Fruit fly (Drosophila melanogaster) whole organism, embryonic: ENCODE results near the gene Sec13.

ENCODE experiments used
- Atf3 ChIP-seq: fragments of 200-800 bp; sonication (Bioruptor generic); optimal IDR thresholded peaks from 3 replicates; lab custom pipeline; 2016; ENCODE audit warnings: missing biosample characterization, missing genetic modification characterization
- Blimp-1 ChIP-seq: fragments of 200-800 bp; sonication (Bioruptor generic); optimal IDR thresholded peaks from 3 replicates; lab custom pipeline; 2018; ENCODE audit warnings: missing biosample characterization, missing genetic modification characterization, mild to moderate bottlenecking, moderate library complexity, missing genetic modification reagents
- CG11723 ChIP-seq: fragments of 200-800 bp; sonication (Bioruptor generic); optimal IDR thresholded peaks from 2 replicates; lab custom pipeline; 2017; ENCODE audit warnings: missing biosample characterization, mild to moderate bottlenecking, missing genetic modification characterization
- CG12769 ChIP-seq: fragments of 200-800 bp; sonication (Bioruptor generic); optimal IDR thresholded peaks from 2 replicates; lab custom pipeline; 2019; ENCODE audit warnings: missing biosample characterization, mild to moderate bottlenecking, missing genetic modification characterization, moderate library complexity
- CG15696 ChIP-seq: fragments of 200-800 bp; sonication (Bioruptor generic); optimal IDR thresholded peaks from 2 replicates; lab custom pipeline; 2019; ENCODE audit warnings: missing biosample characterization, mild to moderate bottlenecking, missing genetic modification characterization, moderate library complexity
- CG17186 ChIP-seq: fragments of 200-800 bp; sonication (Bioruptor generic); optimal IDR thresholded peaks from 3 replicates; lab custom pipeline; 2017; ENCODE audit warnings: missing biosample characterization, missing genetic modification reagents, missing genetic modification characterization
- CG1792 ChIP-seq: fragments of 200-800 bp; sonication (Bioruptor generic); optimal IDR thresholded peaks from 2 replicates; lab custom pipeline; 2016; ENCODE audit warnings: missing biosample characterization, missing genetic modification characterization
- CG2199 ChIP-seq: fragments of 200-800 bp; sonication (Bioruptor generic); IDR thresholded peaks from 3 replicates; pipeline ENCODE4 v1.3.6; 2022; ENCODE audit warnings: missing biosample characterization, missing genetic modification characterization
- CG31441 ChIP-seq: fragments of 200-800 bp; sonication (Bioruptor generic); IDR thresholded peaks from 2 replicates; pipeline ENCODE4 v1.3.6; 2022; ENCODE audit warnings: missing biosample characterization, missing genetic modification characterization
- CG32532 ChIP-seq: fragments of 200-800 bp; sonication (Bioruptor generic); IDR thresholded peaks from 2 replicates; pipeline ENCODE4 v1.3.6; 2022; ENCODE audit warnings: missing biosample characterization, missing genetic modification characterization
- CG34224 ChIP-seq: fragments of 200-800 bp; sonication (Bioruptor generic); IDR thresholded peaks from 3 replicates; pipeline ENCODE4 v1.3.6; 2022; ENCODE audit warnings: missing biosample characterization, missing genetic modification characterization; ENCODE audit not compliant: partially characterized antibody
- CG4328 ChIP-seq: fragments of 200-800 bp; sonication (Bioruptor generic); optimal IDR thresholded peaks from 3 replicates; lab custom pipeline; 2017; ENCODE audit warnings: missing biosample characterization, missing genetic modification reagents, missing genetic modification characterization
- CG4404 ChIP-seq: fragments of 200-800 bp; sonication (Bioruptor generic); IDR thresholded peaks from 2 replicates; pipeline ENCODE4 v1.3.6; 2022; ENCODE audit warnings: missing biosample characterization, missing genetic modification characterization
- CG7745 ChIP-seq: fragments of 200-800 bp; sonication (Bioruptor generic); optimal IDR thresholded peaks from 2 replicates; lab custom pipeline; 2018; ENCODE audit warnings: missing biosample characterization, mild to moderate bottlenecking, missing genetic modification characterization, moderate library complexity
- CG7786 ChIP-seq: fragments of 200-800 bp; sonication (Bioruptor generic); optimal IDR thresholded peaks from 2 replicates; lab custom pipeline; 2016; ENCODE audit warnings: missing biosample characterization, missing genetic modification characterization
- CG8359 ChIP-seq: fragments of 200-800 bp; sonication (Bioruptor generic); optimal IDR thresholded peaks from 2 replicates; lab custom pipeline; 2017; ENCODE audit warnings: missing biosample characterization, mild to moderate bottlenecking, missing genetic modification characterization, borderline replicate concordance
- CG9609 ChIP-seq: fragments of 200-800 bp; sonication (Bioruptor generic); optimal IDR thresholded peaks from 3 replicates; lab custom pipeline; 2016; ENCODE audit warnings: missing biosample characterization, missing genetic modification characterization
- Camta ChIP-seq: fragments of 200-800 bp; sonication (Bioruptor generic); optimal IDR thresholded peaks from 2 replicates; lab custom pipeline; 2016; ENCODE audit warnings: missing biosample characterization, missing genetic modification characterization
- Dad ChIP-seq: fragments of 200-800 bp; sonication (Bioruptor generic); optimal IDR thresholded peaks from 3 replicates; lab custom pipeline; 2016; ENCODE audit warnings: missing biosample characterization, missing genetic modification characterization
- Doc2 ChIP-seq: fragments of 200-800 bp; sonication (Bioruptor generic); IDR thresholded peaks from 2 replicates; pipeline ENCODE4 v1.3.6; 2022; ENCODE audit warnings: missing biosample characterization, missing genetic modification characterization
- Drgx ChIP-seq: fragments of 200-800 bp; sonication (Bioruptor generic); IDR thresholded peaks from 2 replicates; pipeline ENCODE4 v1.3.6; 2022; ENCODE audit warnings: missing biosample characterization, missing genetic modification characterization
- Ets65A ChIP-seq: fragments of 200-800 bp; sonication (Bioruptor generic); peaks from one replicate; lab custom pipeline; 2016; ENCODE audit warnings: missing biosample characterization, missing genetic modification characterization
- Hr39 ChIP-seq: fragments of >200 bp; optimal IDR thresholded peaks from 2 replicates; lab custom pipeline; 2017
- Hr51 ChIP-seq, 2 experiments: fragments of 200-800 bp; sonication (Bioruptor generic); optimal IDR thresholded peaks; 2 replicates in 1 of 2; 3 replicates in 1 of 2; lab custom pipeline; 2016 to 2018; ENCODE audit warnings: missing biosample characterization in 2 of 2, missing genetic modification characterization in 2 of 2, mild to moderate bottlenecking in 1 of 2, moderate library complexity in 1 of 2
- Pdp1 ChIP-seq, 2 experiments: fragments of 200-800 bp; sonication (Bioruptor generic); optimal IDR thresholded peaks; 3 replicates each; lab custom pipeline; 2016; ENCODE audit warnings: missing biosample characterization in 2 of 2, missing genetic modification characterization in 2 of 2, mild to moderate bottlenecking in 1 of 2, moderate library complexity in 1 of 2
- Ravus ChIP-seq: fragments of 200-800 bp; sonication (Bioruptor generic); IDR thresholded peaks from 2 replicates; pipeline ENCODE4 v1.3.6; 2022; ENCODE audit warnings: missing biosample characterization, missing genetic modification characterization
- Stat92E ChIP-seq, 3 experiments: fragments of >200 bp in 2 of 3; fragments of 200-800 bp in 1 of 3; sonication (Bioruptor generic) in 1 of 3; optimal IDR thresholded peaks; 2 replicates each; lab custom pipeline; 2017 to 2019; ENCODE audit warnings: missing biosample characterization in 3 of 3, missing genetic modification characterization in 3 of 3, mild to moderate bottlenecking in 1 of 3, moderate library complexity in 1 of 3
- Trl ChIP-seq, 3 experiments: fragments of >200 bp in 2 of 3; fragments of 200-800 bp in 1 of 3; sonication (Bioruptor generic) in 1 of 3; optimal IDR thresholded peaks; 2 replicates in 1 of 3; 3 replicates in 2 of 3; lab custom pipeline; 2016 to 2017; ENCODE audit warnings: missing biosample characterization in 1 of 3, missing genetic modification characterization in 1 of 3
- Usf ChIP-seq: fragments of 200-800 bp; sonication (Bioruptor generic); optimal IDR thresholded peaks from 2 replicates; lab custom pipeline; 2017; ENCODE audit warnings: missing genotype, missing biosample characterization, missing genetic modification characterization
- abd-A ChIP-seq: fragments of 200-800 bp; sonication (Bioruptor generic); optimal IDR thresholded peaks from 3 replicates; lab custom pipeline; 2019; ENCODE audit warnings: missing biosample characterization, mild to moderate bottlenecking, missing genetic modification characterization, moderate library complexity
- aop ChIP-seq: fragments of 200-800 bp; sonication (Bioruptor generic); IDR thresholded peaks from 2 replicates; pipeline ENCODE4 v1.3.6; 2022; ENCODE audit warnings: missing biosample characterization, missing genetic modification characterization
- cato ChIP-seq: fragments of 200-800 bp; sonication (Bioruptor generic); optimal IDR thresholded peaks from 2 replicates; lab custom pipeline; 2016; ENCODE audit warnings: missing biosample characterization, missing genetic modification characterization, borderline replicate concordance
- chinmo ChIP-seq: fragments of 200-800 bp; sonication (Bioruptor generic); IDR thresholded peaks from 4 replicates; pipeline ENCODE4 v1.3.6; 2022; ENCODE audit warnings: missing biosample characterization, missing genetic modification characterization; ENCODE audit not compliant: partially characterized antibody
- dimm ChIP-seq: fragments of 200-800 bp; sonication (Bioruptor generic); IDR thresholded peaks from 2 replicates; pipeline ENCODE4 v1.3.6; 2022; ENCODE audit warnings: missing biosample characterization, missing genetic modification characterization
- gce ChIP-seq: fragments of 200-800 bp; sonication (Bioruptor generic); IDR thresholded peaks from 3 replicates; pipeline ENCODE4 v1.3.6; 2022; ENCODE audit warnings: missing biosample characterization, missing genetic modification characterization
- ham ChIP-seq: fragments of 200-800 bp; sonication (Bioruptor generic); IDR thresholded peaks from 2 replicates; pipeline ENCODE4 v1.3.6; 2022; ENCODE audit warnings: missing biosample characterization, missing genetic modification characterization
- kni ChIP-seq: fragments of 200-800 bp; sonication (Bioruptor generic); optimal IDR thresholded peaks from 3 replicates; lab custom pipeline; 2017; ENCODE audit warnings: mild to moderate bottlenecking, missing biosample characterization, missing genetic modification reagents, missing genetic modification characterization
- mirr ChIP-seq: fragments of 200-800 bp; sonication (Bioruptor generic); optimal IDR thresholded peaks from 3 replicates; lab custom pipeline; 2018; ENCODE audit warnings: missing biosample characterization, mild to moderate bottlenecking, missing genetic modification characterization
- org-1 ChIP-seq: fragments of 200-800 bp; sonication (Bioruptor generic); optimal IDR thresholded peaks from 2 replicates; lab custom pipeline; 2017; ENCODE audit warnings: missing biosample characterization, missing genetic modification characterization
- pita ChIP-seq: fragments of 200-800 bp; sonication (Bioruptor generic); optimal IDR thresholded peaks from 2 replicates; lab custom pipeline; 2017; ENCODE audit warnings: missing biosample characterization, mild to moderate bottlenecking, missing genetic modification characterization
- pum ChIP-seq: fragments of 200-800 bp; sonication (Bioruptor generic); optimal IDR thresholded peaks from 2 replicates; lab custom pipeline; 2016; ENCODE audit warnings: missing biosample characterization, missing genetic modification characterization
- sens ChIP-seq: fragments of 200-800 bp; sonication (Bioruptor generic); peaks from one replicate; lab custom pipeline; 2016; ENCODE audit warnings: missing biosample characterization, missing genetic modification characterization
- so ChIP-seq: fragments of 200-800 bp; sonication (Bioruptor generic); IDR thresholded peaks from 3 replicates; pipeline ENCODE4 v1.3.6; 2022; ENCODE audit warnings: missing biosample characterization, missing genetic modification characterization
- sqz ChIP-seq: fragments of 200-800 bp; sonication (Bioruptor generic); optimal IDR thresholded peaks from 3 replicates; lab custom pipeline; 2018; ENCODE audit warnings: missing biosample characterization, mild to moderate bottlenecking, missing genetic modification characterization
- ssp ChIP-seq: fragments of 200-800 bp; sonication (Bioruptor generic); IDR thresholded peaks from 2 replicates; pipeline ENCODE4 v1.3.6; 2022; ENCODE audit warnings: missing biosample characterization, missing genetic modification characterization
- twi ChIP-seq: fragments of 200-800 bp; optimal IDR thresholded peaks from 2 replicates; lab custom pipeline; 2019; ENCODE audit warnings: missing biosample characterization, mild to moderate bottlenecking, missing genetic modification characterization, moderate library complexity
- unpg ChIP-seq: fragments of 200-800 bp; sonication (Bioruptor generic); optimal IDR thresholded peaks from 3 replicates; lab custom pipeline; 2018; ENCODE audit warnings: missing biosample characterization, mild to moderate bottlenecking, missing genetic modification characterization, moderate library complexity
- vnd ChIP-seq: fragments of 200-800 bp; sonication (Bioruptor generic); IDR thresholded peaks from 3 replicates; pipeline ENCODE4 v1.3.6; 2022; ENCODE audit warnings: missing biosample characterization, missing genetic modification characterization; ENCODE audit not compliant: partially characterized antibody

Gene Sec13

dm6 chr3R:23333334-23334035, 22.6 kb upstream of the Sec13 start (continued):
- TF ChIP-seq CG8359 (GFP tag; lab: Kevin White, UChicago): peak; percentile 42
- peak; percentile 92 for TF ChIP-seq Ets65A (GFP tag; lab: Kevin White, UChicago)
- TF ChIP-seq cato (GFP tag; lab: Kevin White, UChicago): no peak
- peak; percentile 31 for TF ChIP-seq CG1792 (GFP tag; lab: Kevin White, UChicago)
- no peak for TF ChIP-seq ham
- TF ChIP-seq Pdp1 (GFP tag; optimal IDR thresholded peaks at IDR 0.05; lab: Kevin White, UChicago): peak; percentile 21 to 25
- no peak for TF ChIP-seq dimm (GFP tag; lab: Robert Waterston, UW)
- TF ChIP-seq pum (GFP tag; lab: Kevin White, UChicago): peak; percentile 34
- TF ChIP-seq CG4328 (GFP tag; lab: Kevin White, UChicago): no peak
- peak; percentile 71 for TF ChIP-seq CG31441 (GFP tag; lab: Robert Waterston, UW)
- TF ChIP-seq Usf: no peak
- no peak for TF ChIP-seq Atf3
- no peak for TF ChIP-seq mirr
- no peak for TF ChIP-seq twi (tag; lab: Kevin White, UChicago)
- TF ChIP-seq ssp (GFP tag; lab: Robert Waterston, UW): no peak
- peak; percentile 8 for TF ChIP-seq CG11723 (GFP tag; lab: Kevin White, UChicago)
- no peak for TF ChIP-seq Ravus (GFP tag; lab: Robert Waterston, UW)
- no peak for TF ChIP-seq pita (GFP tag; lab: Kevin White, UChicago)
- no peak for TF ChIP-seq CG15696 (tag; lab: Kevin White, UChicago)
- TF ChIP-seq Camta (GFP tag; lab: Kevin White, UChicago): peak; percentile 18
- TF ChIP-seq org-1 (GFP tag; lab: Kevin White, UChicago): peak; percentile 13
- no peak for TF ChIP-seq CG4404
- TF ChIP-seq CG2199 (GFP tag; lab: Robert Waterston, UW): no peak
- peak; percentile 11 for TF ChIP-seq CG7786 (GFP tag; lab: Kevin White, UChicago)

dm6 chr3R:23334036-23334744, 21.9 kb upstream of the Sec13 start:
- TF ChIP-seq chinmo (GFP tag; lab: Robert Waterston, UW): peak; percentile 76; the same call in 1 of the 4 replicates
- no peak for TF ChIP-seq Doc2 (GFP tag; lab: Robert Waterston, UW)
- TF ChIP-seq Hr51 (GFP tag; optimal IDR thresholded peaks at IDR 0.05; lab: Kevin White, UChicago): peak in 1 of 2 experiments; percentile 30
- peak; percentile 32 for TF ChIP-seq CG9609 (GFP tag; lab: Kevin White, UChicago)
- TF ChIP-seq gce (GFP tag; lab: Robert Waterston, UW): no peak
- peak; percentile 28 for TF ChIP-seq kni (GFP tag; lab: Kevin White, UChicago)
- peak; percentile 57 for TF ChIP-seq CG12769 (tag; lab: Kevin White, UChicago)
- peak; percentile 8; the same call in 1 of the 2 replicates for TF ChIP-seq CG32532 (GFP tag; lab: Robert Waterston, UW)
- TF ChIP-seq vnd (GFP tag; lab: Robert Waterston, UW): no peak
- TF ChIP-seq Dad (GFP tag; lab: Kevin White, UChicago): no peak
- peak; percentile 50; the same call in 2 of the 3 replicates for TF ChIP-seq CG34224
- no peak for TF ChIP-seq CG17186
- peak; percentile 22 for TF ChIP-seq CG7745
- peak; percentile 98 for TF ChIP-seq Blimp-1 (GFP tag; lab: Kevin White, UChicago)
- TF ChIP-seq Hr39 (lab: Kevin White, UChicago): no peak
- peak in 1 of 3 experiments; percentile 60 for TF ChIP-seq Stat92E (GFP tag; optimal IDR thresholded peaks at IDR 0.05; lab: Kevin White, UChicago)
- TF ChIP-seq aop (GFP tag; lab: Robert Waterston, UW): peak; percentile 57; the same call in 1 of the 2 replicates
- peak; percentile 94 for TF ChIP-seq Drgx (GFP tag; lab: Robert Waterston, UW)
- TF ChIP-seq sqz: peak; percentile 82
- TF ChIP-seq Trl (optimal IDR thresholded peaks at IDR 0.05; lab: Kevin White, UChicago): peak; percentile 86 to 95
- no peak for TF ChIP-seq Trl (GFP tag; optimal IDR thresholded peaks at IDR 0.05; lab: Kevin White, UChicago)
- 0 out of 3 replicates have a peak, but pooled peaks have one; percentile 9 for TF ChIP-seq so (GFP tag; lab: Robert Waterston, UW)
- TF ChIP-seq unpg (GFP tag; lab: Kevin White, UChicago): no peak
- peak; percentile 62 for TF ChIP-seq sens (GFP tag; lab: Kevin White, UChicago)
- TF ChIP-seq abd-A: peak; percentile 2
